Worm (Caenorhabditis elegans): Measurements from ENCODE around the gene nspb-6.
A peak's percentile ranks its signal among the peaks of the same experiment; 100 is the strongest.

Gene nspb-6

DNA sequence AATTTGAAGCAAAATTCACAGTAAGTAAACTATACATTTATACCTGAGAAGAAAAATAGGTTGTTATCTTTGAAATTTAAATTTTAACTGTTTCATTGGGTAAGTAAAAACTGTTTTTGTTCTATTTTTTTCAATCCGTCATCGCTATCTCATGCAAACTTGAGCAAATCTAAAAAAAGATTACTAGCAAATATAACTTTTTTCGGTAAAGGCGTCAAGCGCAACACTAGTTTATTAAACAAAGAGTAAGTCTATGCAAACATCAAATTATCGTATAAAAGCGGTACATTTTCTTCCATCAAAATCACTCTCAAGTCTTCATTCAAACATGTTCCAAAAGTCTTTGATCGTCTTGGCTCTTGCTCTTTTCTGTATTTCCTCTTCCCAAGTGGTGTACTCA is at the start of gene nspb-6:
Gene nspb-6 (plus strand): TSS at position 301 of the 400 bp plus-strand sequence.
- TF ChIP-seq dmd-9 (GFP tag; IDR thresholded peaks at IDR 0.05) (no peak), cey-2 (tag; optimal IDR thresholded peaks at IDR 0.05; ENCODE audit: borderline replicate concordance, insufficient read depth) (no peak), nhr-41 (GFP tag; IDR thresholded peaks at IDR 0.05) (no peak), ceh-82 (tag; optimal IDR thresholded peaks at IDR 0.05) (no peak), dmd-6 (GFP tag; IDR thresholded peaks at IDR 0.05) (no peak)

ce11 chrIV:5846269-5846668 is 49.0 kb upstream of the nspb-6 start, which contains the start of gene sams-4:
TSS of gene sams-4 (minus strand) at chrIV:5846369.
- TF ChIP-seq hmg-1.1 (GFP tag; IDR thresholded peaks at IDR 0.05) (no peak), cey-2 (tag; optimal IDR thresholded peaks at IDR 0.05; ENCODE audit: borderline replicate concordance, insufficient read depth) (no peak), saeg-2 (GFP tag; IDR thresholded peaks at IDR 0.05) (no peak), nhr-11 (tag; optimal IDR thresholded peaks at IDR 0.05) (no peak), dve-1 (tag; optimal IDR thresholded peaks at IDR 0.05; ENCODE audit: insufficient read depth) (no peak), F49E8.2 (tag; optimal IDR thresholded peaks at IDR 0.05; ENCODE audit: borderline replicate concordance) (no peak), tag-97 (GFP tag; IDR thresholded peaks at IDR 0.05) (no peak), duxl-1 (tag; optimal IDR thresholded peaks at IDR 0.05; ENCODE audit: poor library complexity) (no peak), nhr-6 (tag; optimal IDR thresholded peaks at IDR 0.05) (no peak), hlh-11 (tag; optimal IDR thresholded peaks at IDR 0.05) (no peak), nhr-25 (tag; optimal IDR thresholded peaks at IDR 0.05; ENCODE audit: borderline replicate concordance, insufficient read depth) (no peak), ces-1 (GFP tag; optimal IDR thresholded peaks at IDR 0.05) (no peak), nhr-111 (GFP tag; optimal IDR thresholded peaks at IDR 0.05) (no peak), madf-9 (GFP tag; conservative IDR thresholded peaks at IDR 0.05) (no peak), zip-2 (tag; optimal IDR thresholded peaks at IDR 0.05) (no peak), F44E2.7 (GFP tag; IDR thresholded peaks at IDR 0.05) (no peak), vab-7 (GFP tag; IDR thresholded peaks at IDR 0.05) (no peak)

DNA sequence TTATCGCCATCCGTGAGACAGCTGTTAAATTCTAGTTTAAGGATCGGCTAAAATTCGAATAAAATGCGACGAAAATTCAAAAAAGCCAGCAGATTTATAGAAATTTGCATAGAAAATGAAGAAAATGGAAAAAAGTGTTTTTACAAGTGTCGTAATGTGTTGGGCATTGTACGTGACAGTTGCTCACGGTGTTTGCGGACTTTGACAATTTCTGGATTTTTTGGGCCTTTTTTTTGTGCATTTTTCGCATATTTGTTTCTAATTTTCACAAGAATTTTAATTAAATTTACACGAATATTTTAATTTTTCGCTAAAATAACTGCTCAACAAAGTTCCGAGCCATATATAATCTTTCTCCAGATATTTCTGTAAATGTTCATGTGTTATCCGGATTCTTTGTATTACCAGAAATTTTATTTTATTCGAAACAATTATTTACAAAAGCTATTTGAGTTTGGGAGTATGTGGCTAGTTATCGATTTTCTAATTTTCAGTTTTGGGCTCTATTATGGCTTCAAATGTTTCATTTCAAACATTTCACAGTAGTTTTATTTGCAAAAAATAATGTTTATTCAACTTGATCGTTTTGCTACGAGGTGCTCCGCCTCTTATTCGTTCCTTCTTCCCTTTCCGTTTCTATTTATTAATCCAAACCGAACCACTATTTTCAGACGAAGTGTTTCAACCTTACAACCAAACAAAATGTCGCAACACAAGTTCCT is 47.1 kb upstream of the nspb-6 start, which contains the start of gene sams-3:
Gene sams-3 (plus strand): TSS at position 672 of the 722 bp plus-strand sequence.
- TF ChIP-seq mep-1 (tag; optimal IDR thresholded peaks at IDR 0.05) = peak; percentile 36
- no peak for TF ChIP-seq ctbp-1 (GFP tag; IDR thresholded peaks at IDR 0.05)
- TF ChIP-seq unc-62 (GFP tag; optimal IDR thresholded peaks at IDR 0.05 in 1 of 2) = no peak
- no peak for TF ChIP-seq unc-62 (tag; optimal IDR thresholded peaks at IDR 0.05)
- peak; percentile 57 for TF ChIP-seq dpl-1 (GFP tag; optimal IDR thresholded peaks at IDR 0.05)
- TF ChIP-seq zfp-3 (GFP tag; conservative IDR thresholded peaks at IDR 0.05) = no peak
- no peak for TF ChIP-seq nhr-41 (GFP tag; IDR thresholded peaks at IDR 0.05)
- no peak for TF ChIP-seq unc-39 (tag; optimal IDR thresholded peaks at IDR 0.05)
- no peak for TF ChIP-seq ceh-82 (tag; optimal IDR thresholded peaks at IDR 0.05)
- TF ChIP-seq duxl-1 (tag; optimal IDR thresholded peaks at IDR 0.05; ENCODE audit: poor library complexity) = no peak
- TF ChIP-seq madf-5 (GFP tag; IDR thresholded peaks at IDR 0.05) = no peak
- TF ChIP-seq Y5F2A.4 (GFP tag; optimal IDR thresholded peaks at IDR 0.05) = no peak
- no peak for TF ChIP-seq ztf-7 (tag; optimal IDR thresholded peaks at IDR 0.05)
- no peak for TF ChIP-seq ama-1 (optimal IDR thresholded peaks at IDR 0.05)
- peak; percentile 62 for TF ChIP-seq snpc-1.2 (GFP tag; IDR thresholded peaks at IDR 0.05)
- peak in 1 of 2 experiments; percentile 64 for TF ChIP-seq lsy-2 (tag; optimal IDR thresholded peaks at IDR 0.05)
- TF ChIP-seq pha-4 (GFP tag; IDR thresholded peaks at IDR 0.05) = no peak
- TF ChIP-seq pha-4 (tag; optimal IDR thresholded peaks at IDR 0.05) = peak; percentile 25
- TF ChIP-seq fos-1 (tag; optimal IDR thresholded peaks at IDR 0.05) = no peak
- no peak for TF ChIP-seq daf-8 (GFP tag; IDR thresholded peaks at IDR 0.05)
- TF ChIP-seq hlh-30 (tag; optimal IDR thresholded peaks at IDR 0.05; ENCODE audit: insufficient read depth) = peak; percentile 7
- no peak for TF ChIP-seq R02D3.7 (tag; optimal IDR thresholded peaks at IDR 0.05)
- TF ChIP-seq jun-1 (tag; optimal IDR thresholded peaks at IDR 0.05) = no peak
- no peak for TF ChIP-seq arid-1 (GFP tag; conservative IDR thresholded peaks at IDR 0.05)
- no peak for TF ChIP-seq Y75B8A.6 (GFP tag; IDR thresholded peaks at IDR 0.05)
- TF ChIP-seq zfp-2 (tag; optimal IDR thresholded peaks at IDR 0.05) = no peak
- no peak for TF ChIP-seq mdl-1 (tag; optimal IDR thresholded peaks at IDR 0.05)
- TF ChIP-seq zag-1 (tag; optimal IDR thresholded peaks at IDR 0.05) = no peak
- peak; percentile 8; the same call in 1 of the 2 replicates for TF ChIP-seq lin-38 (GFP tag; IDR thresholded peaks at IDR 0.05)
